Worm (Caenorhabditis elegans): ENCODE data around the gene ZC449.8.
A peak's percentile ranks its signal among the peaks of the same experiment; 100 is the strongest.

ZC449.8 gene

DNA sequence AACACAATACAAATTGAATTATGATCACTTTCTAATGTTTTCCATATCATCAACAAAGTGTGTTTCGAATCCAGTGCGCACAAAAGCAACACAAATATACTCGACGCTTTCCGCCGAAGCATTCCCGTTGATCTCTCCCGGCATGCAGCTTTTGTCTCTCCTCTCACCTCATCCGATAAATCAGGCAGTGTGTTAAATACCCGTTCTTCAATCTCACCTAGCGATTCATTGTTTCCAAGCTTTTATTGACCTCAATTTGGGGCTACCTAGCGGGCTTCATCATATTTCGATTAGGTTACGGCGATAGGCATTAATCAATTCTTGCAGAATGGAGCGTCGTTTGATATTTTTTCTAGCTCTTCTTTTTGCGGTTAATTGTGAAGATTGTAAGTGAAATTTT, 8.4 kb downstream of the ZC449.8 start, which contains the start of gene ZC449.1:
Gene ZC449.1 (plus strand): TSS at position 121 of the 400 bp plus-strand sequence.
- TF ChIP-seq ceh-39 (tag; optimal IDR thresholded peaks at IDR 0.05) (no peak), ham-2 (GFP tag; optimal IDR thresholded peaks at IDR 0.05) (peak; percentile 51)

DNA sequence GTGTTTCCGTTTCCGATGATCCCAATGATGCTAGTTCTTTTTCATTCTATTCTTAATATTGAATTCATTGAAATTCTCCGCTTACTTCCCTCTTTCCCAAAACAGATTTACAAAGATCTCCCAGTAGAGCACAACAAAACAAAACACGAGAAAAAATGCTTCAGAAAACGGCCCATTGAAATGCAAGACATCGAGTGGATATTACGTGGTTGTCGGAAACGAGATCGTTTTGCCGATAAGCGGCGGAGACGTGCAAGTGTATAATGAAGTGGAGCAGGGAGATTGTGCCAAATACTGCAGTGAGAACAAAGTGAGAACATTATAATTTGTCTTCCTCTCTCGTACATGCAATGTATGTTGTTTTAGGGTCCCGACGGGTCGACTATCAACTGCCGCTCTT, 10.6 kb downstream of the ZC449.8 start:
- TF ChIP-seq ztf-11 (tag; optimal IDR thresholded peaks at IDR 0.05) (no peak), nhr-76 (tag; optimal IDR thresholded peaks at IDR 0.05) (no peak), mls-2 (tag; optimal IDR thresholded peaks at IDR 0.05) (no peak), pha-4 (tag; optimal IDR thresholded peaks at IDR 0.05) (no peak)

DNA sequence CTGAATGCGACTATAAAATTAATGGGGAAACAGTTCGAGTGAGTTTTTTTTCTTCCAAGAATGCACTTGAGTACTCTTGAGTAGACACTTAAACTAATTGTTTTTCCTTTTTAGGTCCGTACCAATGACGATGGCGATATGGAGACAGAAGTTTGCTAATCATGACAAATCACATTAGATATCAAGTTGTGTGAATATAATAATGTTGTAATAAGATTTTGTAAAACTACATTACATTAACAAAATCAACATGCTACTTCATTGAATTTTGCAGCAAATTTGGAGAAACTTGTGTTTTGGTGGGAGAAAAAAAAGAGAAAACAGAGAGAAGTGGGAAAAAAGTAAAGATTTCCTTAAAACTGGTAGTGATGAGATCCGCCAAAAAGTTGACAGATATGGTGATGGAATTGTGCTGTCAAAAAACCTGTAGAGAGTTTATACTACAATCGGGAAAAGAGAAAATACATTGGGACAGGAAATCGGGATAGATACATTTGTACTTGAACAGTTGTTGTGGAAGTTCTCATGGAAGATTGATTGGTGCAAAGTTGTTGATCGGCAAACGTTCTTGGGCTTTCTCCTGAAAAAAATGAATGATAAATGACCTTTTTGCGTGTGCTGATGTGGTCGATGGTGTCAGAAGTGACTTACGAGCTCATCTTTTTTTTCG, 12.2 kb downstream of the ZC449.8 start:
- TF ChIP-seq pha-4 (tag; optimal IDR thresholded peaks at IDR 0.05) (no peak), nhr-2 (tag; optimal IDR thresholded peaks at IDR 0.05) (no peak), ztf-11 (tag; optimal IDR thresholded peaks at IDR 0.05) (no peak), drap-1 (GFP tag; optimal IDR thresholded peaks at IDR 0.05) (no peak), nhr-28 (tag; optimal IDR thresholded peaks at IDR 0.05) (no peak), sem-2 (GFP tag; optimal IDR thresholded peaks at IDR 0.05) (no peak), hlh-1 (tag; optimal IDR thresholded peaks at IDR 0.05) (peak; percentile 44), ces-1 (GFP tag; optimal IDR thresholded peaks at IDR 0.05) (peak; percentile 73), cnd-1 (tag; optimal IDR thresholded peaks at IDR 0.05) (no peak), elt-3 (tag; optimal IDR thresholded peaks at IDR 0.05) (no peak), lin-13 (tag; optimal IDR thresholded peaks at IDR 0.05) (no peak), sptf-1 (tag; optimal IDR thresholded peaks at IDR 0.05) (no peak), mab-5 (tag; optimal IDR thresholded peaks at IDR 0.05) (no peak)

DNA sequence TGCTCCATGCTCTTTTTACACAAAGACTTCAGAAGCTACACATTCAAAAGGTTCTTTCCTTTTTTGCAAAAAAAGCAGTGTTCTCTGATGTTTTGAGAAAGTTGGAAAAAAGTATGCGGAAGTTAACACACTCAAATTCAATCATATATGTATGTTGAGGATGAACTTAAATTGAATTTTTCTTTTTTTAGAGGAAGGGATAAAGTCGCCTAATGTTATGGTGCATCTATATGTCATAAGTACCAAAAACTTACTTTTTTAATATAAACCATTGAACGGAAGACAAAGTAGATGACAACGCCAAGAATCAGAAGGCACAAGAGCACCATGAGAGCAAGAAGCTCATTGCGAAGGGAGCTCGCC, 12.7 kb downstream of the ZC449.8 start:
- TF ChIP-seq unc-39 (tag; optimal IDR thresholded peaks at IDR 0.05), result no peak
- TF ChIP-seq M03D4.4 (tag; optimal IDR thresholded peaks at IDR 0.05), result no peak
- no peak for TF ChIP-seq lin-32 (GFP tag; optimal IDR thresholded peaks at IDR 0.05)
- TF ChIP-seq nhr-28 (tag; optimal IDR thresholded peaks at IDR 0.05), result no peak
- TF ChIP-seq drap-1 (GFP tag; optimal IDR thresholded peaks at IDR 0.05), result no peak
- no peak for TF ChIP-seq zip-8 (tag; optimal IDR thresholded peaks at IDR 0.05)
- TF ChIP-seq flh-1 (GFP tag; optimal IDR thresholded peaks at IDR 0.05), result no peak
- TF ChIP-seq snpc-4 (tag; optimal IDR thresholded peaks at IDR 0.05), result no peak
- no peak for TF ChIP-seq sptf-1 (tag; optimal IDR thresholded peaks at IDR 0.05)
- no peak for TF ChIP-seq ces-1 (GFP tag; optimal IDR thresholded peaks at IDR 0.05)
- TF ChIP-seq nhr-12 (tag; optimal IDR thresholded peaks at IDR 0.05), result no peak
- TF ChIP-seq nhr-76 (tag; optimal IDR thresholded peaks at IDR 0.05), result no peak
- no peak for TF ChIP-seq sem-2 (GFP tag; optimal IDR thresholded peaks at IDR 0.05)
- TF ChIP-seq lin-13 (tag; optimal IDR thresholded peaks at IDR 0.05), result no peak
- no peak for TF ChIP-seq unc-62 (GFP tag; optimal IDR thresholded peaks at IDR 0.05)
- TF ChIP-seq ztf-11 (tag; optimal IDR thresholded peaks at IDR 0.05), result no peak
- no peak for TF ChIP-seq hlh-1 (tag; optimal IDR thresholded peaks at IDR 0.05)
- no peak for TF ChIP-seq ham-2 (GFP tag; optimal IDR thresholded peaks at IDR 0.05)
- TF ChIP-seq nhr-2 (tag; optimal IDR thresholded peaks at IDR 0.05), result no peak

DNA sequence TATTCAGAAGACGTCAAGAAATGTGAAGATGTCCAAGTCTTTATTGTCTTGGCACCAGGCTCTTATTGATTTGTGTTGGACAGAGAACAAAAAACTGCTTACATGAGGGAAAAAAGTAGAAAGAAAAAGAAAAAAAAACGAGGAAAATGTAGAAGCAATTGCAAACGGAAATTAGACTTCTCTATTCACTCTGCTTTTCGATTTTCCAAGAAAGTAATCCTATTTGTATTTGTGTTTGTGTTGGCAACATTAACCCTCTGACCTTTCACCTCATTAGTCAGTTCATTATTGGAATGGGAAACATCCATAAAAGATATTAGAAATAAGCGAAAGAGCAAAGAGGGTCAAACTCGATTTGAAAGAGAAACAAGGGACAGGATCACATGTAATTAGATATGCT, 15.9 kb downstream of the ZC449.8 start:
- peak; percentile 99 for TF ChIP-seq ces-1 (GFP tag; optimal IDR thresholded peaks at IDR 0.05)
- TF ChIP-seq M03D4.4 (tag; optimal IDR thresholded peaks at IDR 0.05), result no peak

DNA sequence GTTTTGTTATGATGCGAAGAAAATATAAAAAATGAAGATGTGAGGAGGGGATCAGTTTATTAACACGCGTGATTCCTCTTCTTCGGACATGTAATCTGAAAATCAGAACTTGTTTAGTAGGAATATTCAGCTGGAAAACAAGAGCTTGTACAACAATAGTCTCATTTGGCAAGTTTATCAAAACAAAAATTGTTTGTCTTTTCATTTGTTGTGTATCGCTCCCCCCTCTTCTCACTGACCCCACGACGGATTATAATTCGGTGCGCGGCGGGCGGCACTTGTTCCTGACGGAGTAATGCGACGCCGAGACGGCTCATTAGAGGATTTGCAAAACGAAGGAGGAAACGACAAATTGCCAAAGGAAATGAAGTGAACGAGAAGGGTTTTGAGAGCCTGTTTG, 18.0 kb downstream of the ZC449.8 start, which contains the start of gene ZC449.4:
Gene ZC449.4 (minus strand): TSS at position 101 of the 400 bp plus-strand sequence.
- TF ChIP-seq sptf-1 (tag; optimal IDR thresholded peaks at IDR 0.05) (no peak), ces-1 (GFP tag; optimal IDR thresholded peaks at IDR 0.05) (peak; percentile 20)

DNA sequence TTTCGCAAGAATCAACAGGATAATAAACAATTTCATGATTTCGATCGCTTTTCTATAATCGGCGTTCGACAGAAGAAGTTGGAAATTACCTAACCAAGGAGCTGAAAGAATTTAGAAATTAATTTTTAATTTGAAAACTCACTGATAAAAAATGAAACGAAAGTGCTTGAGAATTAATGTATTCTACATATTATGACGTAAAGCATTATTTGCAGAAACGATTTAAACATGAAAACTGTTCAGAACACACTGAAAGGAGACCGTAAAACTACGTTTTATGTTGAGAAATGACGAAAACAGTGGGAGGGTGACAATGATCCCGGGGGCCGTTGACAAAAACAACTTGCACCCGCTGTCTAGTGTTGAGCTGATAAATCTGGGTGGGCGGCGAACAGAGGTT, 21.8 kb downstream of the ZC449.8 start, which contains the start of gene ZC449.5:
Gene ZC449.5 (minus strand): TSS at position 101 of the 400 bp plus-strand sequence.
- no peak for TF ChIP-seq cnd-1 (tag; optimal IDR thresholded peaks at IDR 0.05)
- no peak for TF ChIP-seq zip-8 (tag; optimal IDR thresholded peaks at IDR 0.05)
- no peak for TF ChIP-seq lin-32 (GFP tag; optimal IDR thresholded peaks at IDR 0.05)
- TF ChIP-seq sem-2 (GFP tag; optimal IDR thresholded peaks at IDR 0.05), result no peak
- TF ChIP-seq lin-13 (tag; optimal IDR thresholded peaks at IDR 0.05), result no peak

DNA sequence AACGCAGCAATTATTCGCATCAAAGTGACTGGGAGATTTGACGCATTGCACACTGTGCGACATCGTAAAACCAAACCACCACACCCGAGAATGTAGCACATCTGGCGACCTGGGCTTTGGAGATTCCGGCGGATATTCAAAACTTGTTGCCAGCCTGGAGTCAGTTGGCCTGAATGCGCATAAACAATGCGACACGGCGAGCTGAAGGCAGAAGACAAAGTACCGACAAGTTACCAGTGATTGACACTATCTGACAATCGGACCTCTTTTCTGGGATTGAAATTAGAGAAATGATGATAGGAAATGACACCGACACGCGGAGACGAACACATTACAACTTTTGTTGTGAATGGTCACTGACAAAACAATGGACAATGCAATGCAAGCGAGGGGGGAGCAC, 22.9 kb downstream of the ZC449.8 start:
- TF ChIP-seq bed-3 (GFP tag; optimal IDR thresholded peaks at IDR 0.05) (no peak), unc-62 (GFP tag; optimal IDR thresholded peaks at IDR 0.05) (peak; percentile 87), hlh-1 (tag; optimal IDR thresholded peaks at IDR 0.05) (peak; percentile 88)
